Worm (Caenorhabditis elegans) whole organism, L4/young adult: ENCODE data around the gene cpna-2.

ENCODE experiments used
- W03F9.2 ChIP-seq: fragments of 150-350 bp; optimal IDR thresholded peaks from 2 replicates; lab custom pipeline; 2014; ENCODE audit warnings: missing biosample characterization, missing genetic modification characterization
- dao-5 ChIP-seq: sonication (generic microtip); optimal IDR thresholded peaks from 2 replicates; lab custom pipeline; 2016; ENCODE audit warnings: missing genotype, missing genetic modification characterization, moderate library complexity, missing compliant biosample characterization
- him-1 ChIP-seq: sonication (generic microtip); optimal IDR thresholded peaks from 2 replicates; lab custom pipeline; 2016; ENCODE audit warnings: missing genotype, missing genetic modification reagents, missing genetic modification characterization, missing compliant biosample characterization

The cpna-2 gene

ce11 chrII:7724603-7725002, at the start of gene cpna-2:
Gene cpna-2, plus strand, starts transcription at chrII:7724903.
- TF ChIP-seq him-1 (tag; lab: Kevin White, UChicago) (no peak), W03F9.2 (tag; lab: Kevin White, UChicago) (no peak), dao-5 (tag; lab: Kevin White, UChicago) (no peak)

- TF ChIP-seq him-1 (tag; lab: Kevin White, UChicago): no peak
- no peak for TF ChIP-seq W03F9.2 (tag; lab: Kevin White, UChicago)
- TF ChIP-seq dao-5 (tag; lab: Kevin White, UChicago): no peak
Measured at ce11 chrII:7675752-7676151, 49.0 kb upstream of the cpna-2 start.

ce11 chrII:7676307-7676905, 48.3 kb upstream of the cpna-2 start:
- TF ChIP-seq him-1 (tag; lab: Kevin White, UChicago) (no peak), W03F9.2 (tag; lab: Kevin White, UChicago) (no peak), dao-5 (tag; lab: Kevin White, UChicago) (no peak)

DNA sequence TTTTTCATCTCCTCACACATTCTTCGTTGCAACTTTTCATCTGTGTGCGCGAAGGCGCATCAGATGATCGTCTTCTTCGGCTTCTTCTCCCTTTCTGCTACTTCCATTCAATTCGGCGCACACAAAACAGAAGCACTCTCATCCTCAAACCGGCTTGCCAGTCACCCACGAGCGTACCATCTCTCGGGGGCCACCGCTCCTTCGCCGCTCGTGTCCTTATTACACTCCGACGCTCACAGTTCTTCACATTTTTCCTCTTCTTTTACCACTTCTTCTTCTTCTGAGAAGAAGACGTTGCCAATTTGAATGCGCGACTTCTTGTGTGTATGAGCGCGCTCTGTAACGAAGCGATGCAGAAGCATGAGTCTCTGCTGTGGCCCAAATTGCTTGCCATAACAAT, 46.2 kb upstream of the cpna-2 start:
- TF ChIP-seq him-1 (tag; lab: Kevin White, UChicago) (no peak), dao-5 (tag; lab: Kevin White, UChicago) (no peak), W03F9.2 (tag; lab: Kevin White, UChicago) (no peak)

- no peak for TF ChIP-seq him-1 (tag; lab: Kevin White, UChicago)
Measured at ce11 chrII:7679499-7680012, 45.1 kb upstream of the cpna-2 start.

ce11 chrII:7681898-7682297, 42.8 kb upstream of the cpna-2 start, which contains the start of gene lin-26:
Gene lin-26, plus strand, starts transcription at chrII:7682198.
- TF ChIP-seq W03F9.2 (tag; lab: Kevin White, UChicago) (no peak), dao-5 (tag; lab: Kevin White, UChicago) (no peak), him-1 (tag; lab: Kevin White, UChicago) (no peak)

ce11 chrII:7682488-7682887, 42.2 kb upstream of the cpna-2 start:
- no peak for TF ChIP-seq dao-5 (tag; lab: Kevin White, UChicago)
- no peak for TF ChIP-seq him-1 (tag; lab: Kevin White, UChicago)
- no peak for TF ChIP-seq W03F9.2 (tag; lab: Kevin White, UChicago)

- TF ChIP-seq dao-5 (tag; lab: Kevin White, UChicago): no peak
- TF ChIP-seq him-1 (tag; lab: Kevin White, UChicago): no peak
Measured at ce11 chrII:7684589-7684988, 40.1 kb upstream of the cpna-2 start, which contains the start of gene F18A1.1. Gene F18A1.1, plus strand, starts transcription at chrII:7684889.

DNA sequence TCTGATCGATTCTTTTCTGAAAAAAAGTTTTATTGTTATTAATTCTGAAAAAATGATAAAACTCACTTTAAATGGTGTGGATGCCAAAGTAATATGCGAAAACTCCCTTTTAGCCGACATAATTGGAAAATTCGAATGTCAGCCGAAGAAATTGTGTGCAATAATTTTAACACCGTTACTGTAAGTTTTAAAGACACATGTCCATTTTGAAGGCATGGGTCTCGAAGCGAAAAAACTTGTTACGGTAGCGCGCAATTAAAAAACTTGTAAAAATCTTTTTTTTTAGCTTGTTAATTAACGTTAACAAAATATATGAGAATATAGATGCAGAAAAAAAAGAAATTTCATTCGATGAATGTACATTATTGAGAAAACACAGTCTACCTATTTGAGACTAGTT, 34.3 kb upstream of the cpna-2 start, which contains the start of gene pid-1:
Gene pid-1 (minus strand): TSS at position 173 of the 400 bp plus-strand sequence.
- TF ChIP-seq W03F9.2 (tag; lab: Kevin White, UChicago) (no peak), him-1 (tag; lab: Kevin White, UChicago) (no peak), dao-5 (tag; lab: Kevin White, UChicago) (no peak)

DNA sequence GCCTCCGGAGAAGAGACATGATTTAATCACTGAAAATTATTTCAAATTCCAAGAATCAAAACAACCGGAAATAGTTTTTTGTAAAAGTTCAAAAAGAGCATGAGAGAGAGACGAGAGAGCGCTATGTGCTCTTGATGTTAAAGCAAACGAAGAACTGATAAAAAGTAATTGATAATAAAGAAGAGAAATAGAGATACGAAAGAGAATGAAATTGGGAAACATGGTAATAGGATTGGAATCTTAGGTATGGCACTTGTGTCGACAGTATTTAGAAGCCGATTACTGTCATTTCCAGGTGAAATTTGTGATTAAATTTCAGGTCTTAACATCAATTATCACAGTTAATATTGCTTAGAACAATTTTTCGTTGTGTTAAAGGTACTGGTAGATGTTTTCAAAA, 30.8 kb upstream of the cpna-2 start, which contains the start of gene nhx-2:
Gene nhx-2 (minus strand): TSS at position 29 of the 400 bp plus-strand sequence.
- TF ChIP-seq dao-5 (tag; lab: Kevin White, UChicago): no peak
- no peak for TF ChIP-seq him-1 (tag; lab: Kevin White, UChicago)
- TF ChIP-seq W03F9.2 (tag; lab: Kevin White, UChicago): no peak

ce11 chrII:7694745-7695144, 30.0 kb upstream of the cpna-2 start:
- no peak for TF ChIP-seq him-1 (tag; lab: Kevin White, UChicago)

- TF ChIP-seq dao-5 (tag; lab: Kevin White, UChicago) (no peak), W03F9.2 (tag; lab: Kevin White, UChicago) (no peak), him-1 (tag; lab: Kevin White, UChicago) (no peak)
Measured at ce11 chrII:7695636-7696035, 29.1 kb upstream of the cpna-2 start.

- TF ChIP-seq him-1 (tag; lab: Kevin White, UChicago) (no peak), W03F9.2 (tag; lab: Kevin White, UChicago) (no peak), dao-5 (tag; lab: Kevin White, UChicago) (no peak)
Measured at ce11 chrII:7697156-7697555, 27.5 kb upstream of the cpna-2 start.

ce11 chrII:7698406-7698805, 26.3 kb upstream of the cpna-2 start, which contains the start of gene B0495.5:
Gene B0495.5, minus strand, starts transcription at chrII:7698506.
- TF ChIP-seq him-1 (tag; lab: Kevin White, UChicago) (no peak), W03F9.2 (tag; lab: Kevin White, UChicago) (no peak), dao-5 (tag; lab: Kevin White, UChicago) (no peak)
